Worm (Caenorhabditis elegans): ENCODE data around the gene sad-1.

The sad-1 gene

ce11 chrX:13527347-13528092, 27.1 kb upstream of the sad-1 start, which contains the start of gene pab-2:
Gene pab-2, minus strand, starts transcription at chrX:13527415.
- TF ChIP-seq mml-1 (tag; optimal IDR thresholded peaks at IDR 0.05): no peak
- TF ChIP-seq nfya-1 (tag; optimal IDR thresholded peaks at IDR 0.05; ENCODE audit: insufficient read depth): peak; percentile 79
- TF ChIP-seq nhr-11 (tag; optimal IDR thresholded peaks at IDR 0.05): peak; percentile 53
- no peak for TF ChIP-seq nhr-12 (tag; optimal IDR thresholded peaks at IDR 0.05)
- no peak for TF ChIP-seq ztf-11 (tag; optimal IDR thresholded peaks at IDR 0.05)
- TF ChIP-seq lsy-12 (tag; optimal IDR thresholded peaks at IDR 0.05): peak; percentile 75
- TF ChIP-seq lin-39 (tag; optimal IDR thresholded peaks at IDR 0.05): peak; percentile 62
- peak; percentile 75 for TF ChIP-seq snpc-4 (tag; optimal IDR thresholded peaks at IDR 0.05)
- TF ChIP-seq pha-4 (tag; optimal IDR thresholded peaks at IDR 0.05): peak; percentile 75
- TF ChIP-seq egl-27 (tag; optimal IDR thresholded peaks at IDR 0.05): peak; percentile 6
- peak; percentile 73 for TF ChIP-seq jun-1 (tag; optimal IDR thresholded peaks at IDR 0.05)
- no peak for TF ChIP-seq daf-12 (tag; optimal IDR thresholded peaks at IDR 0.05)
- TF ChIP-seq egl-5 (tag; optimal IDR thresholded peaks at IDR 0.05): peak; percentile 31
- TF ChIP-seq pqm-1 (tag; optimal IDR thresholded peaks at IDR 0.05): peak; percentile 69
- TF ChIP-seq R02D3.7 (tag; optimal IDR thresholded peaks at IDR 0.05): peak; percentile 34
- TF ChIP-seq hmg-11 (tag; optimal IDR thresholded peaks at IDR 0.05): peak; percentile 97
- no peak for TF ChIP-seq nhr-28 (tag; optimal IDR thresholded peaks at IDR 0.05)
- TF ChIP-seq zag-1 (tag; optimal IDR thresholded peaks at IDR 0.05): no peak
- TF ChIP-seq ztf-4 (tag; optimal IDR thresholded peaks at IDR 0.05): no peak
- peak; percentile 27 for TF ChIP-seq elt-1 (tag; optimal IDR thresholded peaks at IDR 0.05)
- TF ChIP-seq nhr-43 (tag; optimal IDR thresholded peaks at IDR 0.05; ENCODE audit: poor library complexity, severe bottlenecking): peak; percentile 83
- TF ChIP-seq nhr-25 (tag; optimal IDR thresholded peaks at IDR 0.05): peak; percentile 15
- TF ChIP-seq ceh-28 (tag; optimal IDR thresholded peaks at IDR 0.05): peak; percentile 65
- peak; percentile 92 for TF ChIP-seq elt-2 (tag; optimal IDR thresholded peaks at IDR 0.05)
- TF ChIP-seq nhr-23 (tag; optimal IDR thresholded peaks at IDR 0.05): peak; percentile 75
- no peak for TF ChIP-seq nhr-76 (tag; optimal IDR thresholded peaks at IDR 0.05)
- peak; percentile 33 for TF ChIP-seq nhr-77 (tag; optimal IDR thresholded peaks at IDR 0.05)
- TF ChIP-seq ceh-16 (tag; optimal IDR thresholded peaks at IDR 0.05): no peak
- TF ChIP-seq nhr-67 (tag; optimal IDR thresholded peaks at IDR 0.05): no peak
- TF ChIP-seq fos-1 (tag; optimal IDR thresholded peaks at IDR 0.05): peak; percentile 26
- peak in 1 of 3 experiments; percentile 33 for TF ChIP-seq elt-3 (tag; optimal IDR thresholded peaks at IDR 0.05)
- peak; percentile 42 for TF ChIP-seq mdl-1 (tag; optimal IDR thresholded peaks at IDR 0.05)
- no peak for TF ChIP-seq aly-2 (tag; optimal IDR thresholded peaks at IDR 0.05)
- TF ChIP-seq tbx-2 (tag; optimal IDR thresholded peaks at IDR 0.05): peak; percentile 57
- peak; percentile 8 for TF ChIP-seq lin-15B (tag; optimal IDR thresholded peaks at IDR 0.05)

- peak; percentile 10 for TF ChIP-seq lin-39 (tag; optimal IDR thresholded peaks at IDR 0.05)
- no peak for TF ChIP-seq elt-3 (tag; optimal IDR thresholded peaks at IDR 0.05)
- peak; percentile 18 for TF ChIP-seq ceh-28 (tag; optimal IDR thresholded peaks at IDR 0.05)
- TF ChIP-seq pqm-1 (tag; optimal IDR thresholded peaks at IDR 0.05): peak; percentile 22
- peak; percentile 22 for TF ChIP-seq elt-1 (tag; optimal IDR thresholded peaks at IDR 0.05)
- TF ChIP-seq nhr-237 (tag; optimal IDR thresholded peaks at IDR 0.05): no peak
- TF ChIP-seq lin-15B (tag; optimal IDR thresholded peaks at IDR 0.05): no peak
- TF ChIP-seq unc-62 (GFP tag; optimal IDR thresholded peaks at IDR 0.05): peak; percentile 9
- no peak for TF ChIP-seq nhr-76 (tag; optimal IDR thresholded peaks at IDR 0.05)
- no peak for TF ChIP-seq skn-1 (tag; optimal IDR thresholded peaks at IDR 0.05)
- TF ChIP-seq zag-1 (tag; optimal IDR thresholded peaks at IDR 0.05): no peak
- TF ChIP-seq elt-2 (tag; optimal IDR thresholded peaks at IDR 0.05): peak; percentile 38
- peak; percentile 11 for TF ChIP-seq nhr-43 (tag; optimal IDR thresholded peaks at IDR 0.05; ENCODE audit: poor library complexity, severe bottlenecking)
- TF ChIP-seq nhr-23 (tag; optimal IDR thresholded peaks at IDR 0.05): peak; percentile 58
- TF ChIP-seq nfya-1 (tag; optimal IDR thresholded peaks at IDR 0.05; ENCODE audit: insufficient read depth): peak; percentile 41
- peak; percentile 10 for TF ChIP-seq egl-5 (tag; optimal IDR thresholded peaks at IDR 0.05)
- no peak for TF ChIP-seq nhr-12 (tag; optimal IDR thresholded peaks at IDR 0.05)
These were observed 26.1 kb upstream of the sad-1 start for ce11 chrX:13526219-13527218.
